Worm (Caenorhabditis elegans) whole organism, dauer: ENCODE data around the gene C04B4.2.

Source experiments
- unc-62 ChIP-seq: sonication (generic microtip); optimal IDR thresholded peaks from 2 replicates; lab custom pipeline; 2017; ENCODE audit warnings: missing biosample characterization, missing genetic modification reagents, missing genetic modification characterization

The C04B4.2 gene

ce11 chrX:12331795-12332194, 48.7 kb downstream of the C04B4.2 start, which contains the start of gene srd-46:
Gene srd-46 (plus strand): TSS chrX:12332095.
- TF ChIP-seq unc-62 (GFP tag; lab: Kevin White, UChicago), result no peak

ce11 chrX:12333479-12333878, 50.4 kb downstream of the C04B4.2 start, which contains the start of gene srd-47:
Gene srd-47 (plus strand): TSS chrX:12333642.
- TF ChIP-seq unc-62 (GFP tag; lab: Kevin White, UChicago), result no peak
